Worm (Caenorhabditis elegans): ENCODE measurements around the gene F44E2.3.

Gene F44E2.3

ce11 chrIII:8858482-8858881 is 29.4 kb upstream of the F44E2.3 start:
- TF ChIP-seq unc-39 (tag; optimal IDR thresholded peaks at IDR 0.05) (no peak), mdl-1 (tag; optimal IDR thresholded peaks at IDR 0.05) (no peak), alr-1 (tag; optimal IDR thresholded peaks at IDR 0.05) (no peak), nhr-6 (tag; optimal IDR thresholded peaks at IDR 0.05) (no peak), nhr-11 (tag; optimal IDR thresholded peaks at IDR 0.05) (no peak), elt-3 (tag; optimal IDR thresholded peaks at IDR 0.05) (no peak), mbf-1 (tag; optimal IDR thresholded peaks at IDR 0.05) (no peak), R02D3.7 (tag; optimal IDR thresholded peaks at IDR 0.05) (no peak), egl-27 (tag; optimal IDR thresholded peaks at IDR 0.05) (no peak), crh-2 (tag; optimal IDR thresholded peaks at IDR 0.05) (no peak), ztf-1 (GFP tag; conservative IDR thresholded peaks at IDR 0.05) (no peak), ceh-16 (tag; optimal IDR thresholded peaks at IDR 0.05) (no peak), F13H6.1 (tag; optimal IDR thresholded peaks at IDR 0.05) (no peak), C34F6.9 (tag; optimal IDR thresholded peaks at IDR 0.05) (no peak), nhr-12 (tag; optimal IDR thresholded peaks at IDR 0.05) (no peak), ceh-82 (tag; optimal IDR thresholded peaks at IDR 0.05) (no peak), nhr-25 (tag; optimal IDR thresholded peaks at IDR 0.05) (no peak), lsy-2 (tag; optimal IDR thresholded peaks at IDR 0.05) (no peak), dmd-4 (tag; optimal IDR thresholded peaks at IDR 0.05) (no peak)

- TF ChIP-seq mab-5 (tag; optimal IDR thresholded peaks at IDR 0.05) (no peak), nhr-129 (tag; optimal IDR thresholded peaks at IDR 0.05) (no peak), aly-2 (tag; optimal IDR thresholded peaks at IDR 0.05) (no peak), mdl-1 (tag; optimal IDR thresholded peaks at IDR 0.05) (no peak), sem-4 (tag; optimal IDR thresholded peaks at IDR 0.05) (no peak), skn-1 (tag; optimal IDR thresholded peaks at IDR 0.05) (no peak), peb-1 (tag; optimal IDR thresholded peaks at IDR 0.05) (no peak), R02D3.7 (tag; optimal IDR thresholded peaks at IDR 0.05) (no peak), ama-1 (optimal IDR thresholded peaks at IDR 0.05) (no peak), elt-1 (tag; optimal IDR thresholded peaks at IDR 0.05) (no peak), sma-3 (GFP tag; optimal IDR thresholded peaks at IDR 0.05) (no peak), egl-27 (tag; optimal IDR thresholded peaks at IDR 0.05) (no peak), nhr-12 (tag; optimal IDR thresholded peaks at IDR 0.05) (no peak), nhr-6 (tag; optimal IDR thresholded peaks at IDR 0.05) (no peak), nhr-23 (tag; optimal IDR thresholded peaks at IDR 0.05) (no peak), nhr-237 (tag; optimal IDR thresholded peaks at IDR 0.05) (no peak), snpc-4 (tag; optimal IDR thresholded peaks at IDR 0.05) (no peak), zag-1 (tag; optimal IDR thresholded peaks at IDR 0.05) (no peak), mbf-1 (tag; optimal IDR thresholded peaks at IDR 0.05) (no peak), gmeb-1 (tag; optimal IDR thresholded peaks at IDR 0.05) (no peak)
Measured at ce11 chrIII:8851961-8852360, 22.9 kb upstream of the F44E2.3 start, which contains the start of gene plg-1. Gene plg-1, plus strand, starts transcription at chrIII:8852261.

- TF ChIP-seq Y55F3AM.14 (GFP tag; optimal IDR thresholded peaks at IDR 0.05) = no peak
- TF ChIP-seq sma-9 (GFP tag; optimal IDR thresholded peaks at IDR 0.05) = peak; percentile 70
- TF ChIP-seq sma-9 (tag; optimal IDR thresholded peaks at IDR 0.05) = no peak
- TF ChIP-seq nhr-6 (tag; optimal IDR thresholded peaks at IDR 0.05) = peak; percentile 8
- TF ChIP-seq alr-1 (tag; optimal IDR thresholded peaks at IDR 0.05) = no peak
- no peak for TF ChIP-seq R02D3.7 (tag; optimal IDR thresholded peaks at IDR 0.05)
- TF ChIP-seq nhr-12 (tag; optimal IDR thresholded peaks at IDR 0.05) = no peak
- TF ChIP-seq nhr-129 (tag; optimal IDR thresholded peaks at IDR 0.05) = peak; percentile 54
- TF ChIP-seq ceh-82 (tag; optimal IDR thresholded peaks at IDR 0.05) = no peak
- TF ChIP-seq nhr-21 (tag; optimal IDR thresholded peaks at IDR 0.05) = no peak
- no peak for TF ChIP-seq zag-1 (tag; optimal IDR thresholded peaks at IDR 0.05)
- peak; percentile 91 for TF ChIP-seq gmeb-1 (tag; optimal IDR thresholded peaks at IDR 0.05)
- TF ChIP-seq nhr-11 (tag; optimal IDR thresholded peaks at IDR 0.05) = no peak
- no peak for TF ChIP-seq aly-2 (tag; optimal IDR thresholded peaks at IDR 0.05)
- TF ChIP-seq ztf-4 (tag; optimal IDR thresholded peaks at IDR 0.05) = no peak
- peak; percentile 60 for TF ChIP-seq sma-3 (GFP tag; optimal IDR thresholded peaks at IDR 0.05)
- no peak for TF ChIP-seq blmp-1 (tag; optimal IDR thresholded peaks at IDR 0.05; ENCODE audit: insufficient read depth)
- no peak for TF ChIP-seq unc-39 (tag; optimal IDR thresholded peaks at IDR 0.05)
- TF ChIP-seq lin-13 (GFP tag; optimal IDR thresholded peaks at IDR 0.05) = no peak
- no peak for TF ChIP-seq ceh-16 (tag; optimal IDR thresholded peaks at IDR 0.05)
- TF ChIP-seq lsy-2 (tag; optimal IDR thresholded peaks at IDR 0.05) = peak; percentile 45 to 84
- no peak for TF ChIP-seq mbf-1 (tag; optimal IDR thresholded peaks at IDR 0.05)
- no peak for TF ChIP-seq elt-3 (tag; optimal IDR thresholded peaks at IDR 0.05)
- TF ChIP-seq egl-27 (tag; optimal IDR thresholded peaks at IDR 0.05) = no peak
- TF ChIP-seq fos-1 (tag; optimal IDR thresholded peaks at IDR 0.05) = peak; percentile 18
- peak; percentile 31 for TF ChIP-seq lin-11 (tag; optimal IDR thresholded peaks at IDR 0.05)
- TF ChIP-seq F13H6.1 (tag; optimal IDR thresholded peaks at IDR 0.05) = no peak
- no peak for TF ChIP-seq elt-1 (tag; optimal IDR thresholded peaks at IDR 0.05)
- no peak for TF ChIP-seq unc-62 (GFP tag; optimal IDR thresholded peaks at IDR 0.05)
- TF ChIP-seq mdl-1 (tag; optimal IDR thresholded peaks at IDR 0.05) = no peak
- TF ChIP-seq ztf-11 (tag; optimal IDR thresholded peaks at IDR 0.05) = no peak
- TF ChIP-seq dmd-4 (tag; optimal IDR thresholded peaks at IDR 0.05) = no peak
- TF ChIP-seq crh-2 (tag; optimal IDR thresholded peaks at IDR 0.05) = peak; percentile 50
- TF ChIP-seq nhr-10 (tag; optimal IDR thresholded peaks at IDR 0.05) = no peak
- TF ChIP-seq ama-1 (optimal IDR thresholded peaks at IDR 0.05) = no peak
- TF ChIP-seq snpc-4 (tag; optimal IDR thresholded peaks at IDR 0.05) = no peak
- no peak for TF ChIP-seq nhr-23 (tag; optimal IDR thresholded peaks at IDR 0.05)
- no peak for TF ChIP-seq ztf-1 (GFP tag; conservative IDR thresholded peaks at IDR 0.05)
- peak; percentile 90 for TF ChIP-seq unc-55 (GFP tag; optimal IDR thresholded peaks at IDR 0.05)
- TF ChIP-seq nhr-237 (tag; optimal IDR thresholded peaks at IDR 0.05) = no peak
- no peak for TF ChIP-seq peb-1 (tag; optimal IDR thresholded peaks at IDR 0.05)
Measured at ce11 chrIII:8850482-8851047, 21.5 kb upstream of the F44E2.3 start, which contains the start of gene F44E2.9. Gene F44E2.9, minus strand, starts transcription at chrIII:8850532.

Data from whole organism, L2 larva.